Worm (Caenorhabditis elegans) whole organism, L4/young adult: ENCODE measurements around the gene K03B4.4.

Source experiments
- W03F9.2 ChIP-seq: fragments of 150-350 bp; optimal IDR thresholded peaks from 2 replicates; lab custom pipeline; 2014; ENCODE audit warnings: missing biosample characterization, missing genetic modification characterization
- dao-5 ChIP-seq: sonication (generic microtip); optimal IDR thresholded peaks from 2 replicates; lab custom pipeline; 2016; ENCODE audit warnings: missing genotype, missing genetic modification characterization, moderate library complexity, missing compliant biosample characterization

- TF ChIP-seq W03F9.2 (tag; lab: Kevin White, UChicago) (no peak), dao-5 (no peak)
Measured at ce11 chrV:4647857-4648256, 33.9 kb upstream of the K03B4.4 start, which contains the start of gene F41F3.3.
